Fruit fly (Drosophila melanogaster): Measurements from ENCODE around the gene CG34148.

dm6 chr3R:21889945-21890344 lies 11.5 kb upstream of the CG34148 start:
- TF ChIP-seq EcR (GFP tag; optimal IDR thresholded peaks at IDR 0.05) (peak; percentile 37 to 39), psq (optimal IDR thresholded peaks at IDR 0.05) (no peak), usp (GFP tag; optimal IDR thresholded peaks at IDR 0.05) (no peak), CG8478 (optimal IDR thresholded peaks at IDR 0.05) (no peak), Dll (optimal IDR thresholded peaks at IDR 0.05) (no peak)

Data from whole organism.